Worm (Caenorhabditis elegans): ENCODE data around the gene Y97E10AR.2.

The Y97E10AR.2 gene

ce11 chrV:7978798-7979197, 17.2 kb upstream of the Y97E10AR.2 start (continued):
- TF ChIP-seq fkh-10 (GFP tag; optimal IDR thresholded peaks at IDR 0.05), result no peak
- no peak for TF ChIP-seq snpc-4 (tag; optimal IDR thresholded peaks at IDR 0.05)
- TF ChIP-seq lsy-12 (tag; optimal IDR thresholded peaks at IDR 0.05), result no peak
- TF ChIP-seq ZK546.5 (tag; optimal IDR thresholded peaks at IDR 0.05), result no peak
- TF ChIP-seq ceh-16 (tag; optimal IDR thresholded peaks at IDR 0.05), result no peak
- no peak for TF ChIP-seq daf-12 (tag; optimal IDR thresholded peaks at IDR 0.05)
- TF ChIP-seq elt-3 (tag; optimal IDR thresholded peaks at IDR 0.05), result no peak

DNA sequence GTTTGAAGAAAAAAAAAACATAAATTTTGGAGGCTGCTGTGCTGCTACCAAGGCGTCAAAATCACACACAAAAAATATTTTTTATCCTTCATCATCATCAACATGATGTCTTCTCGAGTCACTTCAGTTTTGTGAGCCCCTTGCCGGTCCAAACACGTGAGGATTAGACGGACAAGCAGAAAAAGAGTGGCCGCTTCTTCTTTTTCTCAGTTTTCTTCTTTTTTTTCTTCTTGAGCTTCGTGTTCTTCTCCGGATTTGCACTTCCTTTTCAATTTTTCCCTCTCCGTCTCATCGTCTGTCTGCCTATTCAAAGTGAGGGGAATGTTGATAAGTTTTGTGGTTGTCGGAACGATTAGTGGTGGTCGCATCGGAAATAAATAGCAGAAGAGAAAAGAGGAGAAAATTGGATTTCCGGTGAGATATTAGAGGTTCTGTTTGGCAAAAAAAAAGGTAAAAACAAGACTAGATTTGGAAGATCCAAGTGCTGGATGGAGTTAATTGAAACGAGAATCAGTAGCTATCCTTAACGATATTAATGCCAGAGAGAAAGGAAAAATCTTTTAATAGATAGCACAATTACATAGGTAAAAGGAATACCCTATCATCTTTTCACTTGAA, 15.5 kb upstream of the Y97E10AR.2 start:
- TF ChIP-seq lin-15B (tag; optimal IDR thresholded peaks at IDR 0.05) (peak; percentile 30), nhr-76 (tag; optimal IDR thresholded peaks at IDR 0.05) (no peak), snpc-4 (tag; optimal IDR thresholded peaks at IDR 0.05) (peak; percentile 43), nhr-28 (tag; optimal IDR thresholded peaks at IDR 0.05) (no peak), elt-1 (tag; optimal IDR thresholded peaks at IDR 0.05) (peak; percentile 43), lin-39 (tag; optimal IDR thresholded peaks at IDR 0.05) (peak; percentile 77), fkh-10 (GFP tag; optimal IDR thresholded peaks at IDR 0.05) (peak; percentile 34), nfya-1 (tag; optimal IDR thresholded peaks at IDR 0.05; ENCODE audit: insufficient read depth) (peak; percentile 56), nhr-77 (tag; optimal IDR thresholded peaks at IDR 0.05) (no peak)

- no peak for TF ChIP-seq fkh-2 (tag; optimal IDR thresholded peaks at IDR 0.05)
- TF ChIP-seq elt-1 (tag; optimal IDR thresholded peaks at IDR 0.05), result no peak
- no peak for TF ChIP-seq unc-39 (tag; optimal IDR thresholded peaks at IDR 0.05)
- TF ChIP-seq nhr-67 (tag; optimal IDR thresholded peaks at IDR 0.05), result no peak
- TF ChIP-seq ceh-82 (tag; optimal IDR thresholded peaks at IDR 0.05), result no peak
- no peak for TF ChIP-seq nhr-237 (tag; optimal IDR thresholded peaks at IDR 0.05)
These were observed 14.9 kb upstream of the Y97E10AR.2 start, which contains the start of gene F26D11.1 for ce11 chrV:7980993-7981595. Gene F26D11.1, plus strand, starts transcription at chrV:7981545.

- TF ChIP-seq jun-1 (tag; optimal IDR thresholded peaks at IDR 0.05), result no peak
- peak; percentile 56 for TF ChIP-seq hmg-11 (tag; optimal IDR thresholded peaks at IDR 0.05)
- TF ChIP-seq snpc-4 (tag; optimal IDR thresholded peaks at IDR 0.05), result peak; percentile 66
- TF ChIP-seq egl-5 (tag; optimal IDR thresholded peaks at IDR 0.05), result peak; percentile 42
- peak; percentile 20 for TF ChIP-seq elt-2 (tag; optimal IDR thresholded peaks at IDR 0.05)
- peak; percentile 29 for TF ChIP-seq nhr-25 (tag; optimal IDR thresholded peaks at IDR 0.05)
- TF ChIP-seq zag-1 (tag; optimal IDR thresholded peaks at IDR 0.05), result no peak
- peak; percentile 87 for TF ChIP-seq pha-4 (tag; optimal IDR thresholded peaks at IDR 0.05)
- peak; percentile 67 for TF ChIP-seq nfya-1 (tag; optimal IDR thresholded peaks at IDR 0.05; ENCODE audit: insufficient read depth)
- no peak for TF ChIP-seq nhr-67 (tag; optimal IDR thresholded peaks at IDR 0.05)
- TF ChIP-seq nhr-23 (tag; optimal IDR thresholded peaks at IDR 0.05), result peak; percentile 41
- peak; percentile 21 for TF ChIP-seq pqm-1 (tag; optimal IDR thresholded peaks at IDR 0.05)
- TF ChIP-seq ceh-28 (tag; optimal IDR thresholded peaks at IDR 0.05), result peak; percentile 58
These were observed 12.5 kb upstream of the Y97E10AR.2 start, which contains the start of the genes natb-1 and abhd-12 for ce11 chrV:7983381-7984052. Gene natb-1, minus strand, starts transcription at chrV:7983431. Gene abhd-12, plus strand, starts transcription at chrV:7983879.

DNA sequence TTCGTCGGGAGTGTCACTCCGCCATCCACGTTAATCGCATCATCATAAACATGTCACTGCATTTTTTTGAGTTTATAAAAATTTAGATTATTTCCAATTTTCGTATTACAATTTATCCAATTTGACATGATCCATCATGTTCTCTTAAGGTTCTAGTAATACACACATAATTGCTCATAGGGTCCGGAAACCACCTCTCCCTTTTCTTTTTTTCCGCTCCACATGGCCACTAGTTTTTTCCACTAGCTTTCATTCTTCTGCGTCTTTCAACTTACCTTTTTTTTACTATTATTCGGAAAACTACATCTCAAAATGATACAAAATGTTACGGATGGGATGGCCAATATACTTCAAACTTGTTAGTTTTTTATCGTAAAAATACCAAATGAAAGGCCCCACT, 10.1 kb upstream of the Y97E10AR.2 start, which contains the start of gene Y97E10AL.1:
Gene Y97E10AL.1, plus strand, starts transcription at position 301 of the 400 bp plus-strand sequence.
- TF ChIP-seq pha-4 (tag; optimal IDR thresholded peaks at IDR 0.05), result no peak
- no peak for TF ChIP-seq nhr-11 (tag; optimal IDR thresholded peaks at IDR 0.05)
- no peak for TF ChIP-seq fkh-2 (tag; optimal IDR thresholded peaks at IDR 0.05)
- no peak for TF ChIP-seq elt-3 (tag; optimal IDR thresholded peaks at IDR 0.05)
- no peak for TF ChIP-seq nhr-28 (tag; optimal IDR thresholded peaks at IDR 0.05)
- no peak for TF ChIP-seq lsy-12 (tag; optimal IDR thresholded peaks at IDR 0.05)
- TF ChIP-seq ztf-11 (tag; optimal IDR thresholded peaks at IDR 0.05), result no peak
- no peak for TF ChIP-seq nfya-1 (tag; optimal IDR thresholded peaks at IDR 0.05; ENCODE audit: insufficient read depth)
- no peak for TF ChIP-seq fkh-10 (GFP tag; optimal IDR thresholded peaks at IDR 0.05)
- TF ChIP-seq nhr-76 (tag; optimal IDR thresholded peaks at IDR 0.05), result no peak
- no peak for TF ChIP-seq egl-5 (tag; optimal IDR thresholded peaks at IDR 0.05)
- TF ChIP-seq ceh-16 (tag; optimal IDR thresholded peaks at IDR 0.05), result no peak
- TF ChIP-seq skn-1 (tag; optimal IDR thresholded peaks at IDR 0.05), result no peak
- TF ChIP-seq eor-1 (tag; optimal IDR thresholded peaks at IDR 0.05), result no peak
- TF ChIP-seq unc-62 (GFP tag; optimal IDR thresholded peaks at IDR 0.05), result no peak
- no peak for TF ChIP-seq mdl-1 (tag; optimal IDR thresholded peaks at IDR 0.05)
